Fruit fly (Drosophila melanogaster): Measurements from ENCODE around the gene Archease.

The Archease gene

DNA sequence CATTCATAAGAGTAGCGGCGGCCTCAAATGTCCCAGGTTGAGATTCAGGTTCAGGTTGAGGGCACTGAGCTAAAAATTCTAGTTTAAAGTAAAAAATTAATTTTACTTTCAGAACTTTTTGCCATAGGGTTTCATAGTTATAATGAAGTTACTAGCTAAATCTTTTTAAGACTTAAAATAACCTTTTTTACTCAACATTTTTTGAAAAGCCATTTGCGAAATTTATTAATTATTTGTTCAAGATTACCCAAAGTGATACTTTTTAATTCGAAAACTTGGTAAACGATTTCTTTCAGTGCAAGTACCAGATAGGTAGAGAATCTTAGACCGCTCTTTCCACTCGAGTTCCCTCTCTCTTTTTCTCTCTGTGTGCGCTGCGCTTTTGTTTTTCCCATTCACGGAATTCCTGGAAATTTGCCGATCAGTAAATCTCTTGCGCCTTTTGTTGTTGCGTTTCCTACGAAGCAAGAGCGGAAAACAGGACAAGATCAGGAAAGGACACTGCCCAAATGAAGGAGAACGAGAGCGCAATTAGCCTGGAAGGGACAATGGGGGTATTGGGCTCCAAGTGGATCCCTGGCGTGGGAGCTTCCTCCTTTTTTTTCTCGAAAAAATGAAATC lies 21.1 kb downstream of the Archease start (continued):
- TF ChIP-seq bsh (GFP tag; optimal IDR thresholded peaks at IDR 0.05) = peak; percentile 66 to 76
- TF ChIP-seq CG10209 (GFP tag; optimal IDR thresholded peaks at IDR 0.05) = peak; percentile 63
- TF ChIP-seq Jarid2 (GFP tag; optimal IDR thresholded peaks at IDR 0.05) = no peak
- peak; percentile 75 for TF ChIP-seq gcm (GFP tag; optimal IDR thresholded peaks at IDR 0.05)
- TF ChIP-seq CG17612 (GFP tag; IDR thresholded peaks at IDR 0.05) = no peak
- TF ChIP-seq E2f2 (GFP tag; IDR thresholded peaks at IDR 0.05) = no peak; the same call in 1 of the 2 replicates
- TF ChIP-seq CG1233 (GFP tag; optimal IDR thresholded peaks at IDR 0.05) = peak; percentile 63
- TF ChIP-seq cad (GFP tag; optimal IDR thresholded peaks at IDR 0.05) = no peak
- TF ChIP-seq fu2 (GFP tag; optimal IDR thresholded peaks at IDR 0.05) = no peak
- no peak for TF ChIP-seq schlank (tag; optimal IDR thresholded peaks at IDR 0.05)
- no peak for TF ChIP-seq Asciz (GFP tag; optimal IDR thresholded peaks at IDR 0.05)
- TF ChIP-seq caup (GFP tag; optimal IDR thresholded peaks at IDR 0.05; ENCODE audit: severe bottlenecking) = no peak
- no peak for TF ChIP-seq fd64A (GFP tag; optimal IDR thresholded peaks at IDR 0.05)
- peak; percentile 57 for TF ChIP-seq corto (GFP tag; optimal IDR thresholded peaks at IDR 0.05)
- TF ChIP-seq Aef1 (GFP tag; IDR thresholded peaks at IDR 0.05) = no peak
- TF ChIP-seq Atf6 (GFP tag; IDR thresholded peaks at IDR 0.05) = no peak
- TF ChIP-seq nom (GFP tag; optimal IDR thresholded peaks at IDR 0.05) = peak; percentile 87
- no peak for TF ChIP-seq CG3163 (GFP tag; optimal IDR thresholded peaks at IDR 0.05)
- no peak for TF ChIP-seq sug (tag; optimal IDR thresholded peaks at IDR 0.05)
- TF ChIP-seq crc (GFP tag; optimal IDR thresholded peaks at IDR 0.05) = no peak
- no peak for TF ChIP-seq Adf1 (GFP tag; IDR thresholded peaks at IDR 0.05)
- peak; percentile 29; the same call in 1 of the 2 replicates for TF ChIP-seq CG4360 (GFP tag; IDR thresholded peaks at IDR 0.05)
- no peak for TF ChIP-seq Hand (GFP tag; optimal IDR thresholded peaks at IDR 0.05)
- TF ChIP-seq CG1602 (GFP tag; optimal IDR thresholded peaks at IDR 0.05) = peak; percentile 72
- no peak for TF ChIP-seq mld (GFP tag; IDR thresholded peaks at IDR 0.05; ENCODE audit: partially characterized antibody)
- peak; percentile 61 for TF ChIP-seq Oli (tag; optimal IDR thresholded peaks at IDR 0.05)
- TF ChIP-seq CG13894 (tag; optimal IDR thresholded peaks at IDR 0.05) = no peak
- TF ChIP-seq CG17568 (GFP tag; optimal IDR thresholded peaks at IDR 0.05) = peak; percentile 55
- TF ChIP-seq CG1024 (GFP tag; IDR thresholded peaks at IDR 0.05) = no peak
- TF ChIP-seq CG18262 (tag; optimal IDR thresholded peaks at IDR 0.05) = peak; percentile 92
- no peak for TF ChIP-seq rib (GFP tag; IDR thresholded peaks at IDR 0.05)
- TF ChIP-seq Myb (GFP tag; optimal IDR thresholded peaks at IDR 0.05) = no peak
- TF ChIP-seq CG4820 (GFP tag; optimal IDR thresholded peaks at IDR 0.05) = peak; percentile 60
- TF ChIP-seq CG7786 (GFP tag; optimal IDR thresholded peaks at IDR 0.05) = peak; percentile 35
- no peak; the same call in 1 of the 2 replicates for TF ChIP-seq gt (GFP tag; IDR thresholded peaks at IDR 0.05)
- no peak for TF ChIP-seq Optix (GFP tag; IDR thresholded peaks at IDR 0.05)
- no peak for TF ChIP-seq Poxn (GFP tag; IDR thresholded peaks at IDR 0.05)
- TF ChIP-seq CG2199 (GFP tag; IDR thresholded peaks at IDR 0.05) = no peak
- peak; percentile 41 for TF ChIP-seq Abd-B (GFP tag; optimal IDR thresholded peaks at IDR 0.05)
- no peak for TF ChIP-seq seq (GFP tag; IDR thresholded peaks at IDR 0.05)
- no peak for TF ChIP-seq CG9215 (GFP tag; IDR thresholded peaks at IDR 0.05)
- TF ChIP-seq Max (GFP tag; optimal IDR thresholded peaks at IDR 0.05) = peak; percentile 23
- TF ChIP-seq nmo (GFP tag; optimal IDR thresholded peaks at IDR 0.05) = peak; percentile 85
- no peak for TF ChIP-seq CG31365 (tag; optimal IDR thresholded peaks at IDR 0.05)
- peak; percentile 57 for TF ChIP-seq Blimp-1 (GFP tag; optimal IDR thresholded peaks at IDR 0.05)
- TF ChIP-seq CG17359 (tag; optimal IDR thresholded peaks at IDR 0.05) = peak; percentile 18
- TF ChIP-seq vvl (GFP tag; IDR thresholded peaks at IDR 0.05) = peak; percentile 54; the same call in 1 of the 2 replicates
- TF ChIP-seq maf-S (GFP tag; optimal IDR thresholded peaks at IDR 0.05) = no peak
- TF ChIP-seq YL-1 (GFP tag; optimal IDR thresholded peaks at IDR 0.05) = no peak
